Worm (Caenorhabditis elegans): ENCODE data around the gene F28A10.5.

ce11 chrII:888024-888423 is 37.6 kb upstream of the F28A10.5 start, which contains the start of gene T07D3.4:
- no peak for TF ChIP-seq mcd-1 (GFP tag; IDR thresholded peaks at IDR 0.05)
- TF ChIP-seq ama-1 (optimal IDR thresholded peaks at IDR 0.05) = no peak
- TF ChIP-seq ama-1 (GFP tag; optimal IDR thresholded peaks at IDR 0.05) = no peak
- TF ChIP-seq xnd-1 (tag; optimal IDR thresholded peaks at IDR 0.05) = no peak
